Fruit fly (Drosophila melanogaster): ENCODE data around the gene CG10654.

dm6 chr3L:12486175-12486574 lies 21.5 kb downstream of the CG10654 start:
- TF ChIP-seq CG8159 (tag; optimal IDR thresholded peaks at IDR 0.05): no peak
- no peak for TF ChIP-seq CG9948 (tag; optimal IDR thresholded peaks at IDR 0.05)
- no peak for TF ChIP-seq CG4496 (GFP tag; IDR thresholded peaks at IDR 0.05)
- no peak for TF ChIP-seq CG10348 (GFP tag; IDR thresholded peaks at IDR 0.05)
- TF ChIP-seq CG15710 (tag; optimal IDR thresholded peaks at IDR 0.05): no peak
- no peak for TF ChIP-seq CG8301 (tag; optimal IDR thresholded peaks at IDR 0.05)

Data from whole organism, pupa.